Worm (Caenorhabditis elegans) whole organism, young adult: Measurements from ENCODE around the gene idhb-1.

Source experiments
- B0035.1 ChIP-seq: sonication (generic microtip); optimal IDR thresholded peaks from 2 replicates; lab custom pipeline; 2016; ENCODE audit warnings: missing genetic modification characterization, mild to moderate bottlenecking, missing compliant biosample characterization, missing genotype, missing genetic modification reagents
- B0261.1 ChIP-seq: sonication (generic microtip); optimal IDR thresholded peaks from 2 replicates; lab custom pipeline; 2016; ENCODE audit warnings: mild to moderate bottlenecking, missing genetic modification characterization, moderate library complexity, missing compliant biosample characterization
- B0336.3 ChIP-seq: fragments of 200-800 bp; sonication (Bioruptor generic); IDR thresholded peaks from 2 replicates; pipeline ENCODE4 v1.3.6; 2022; ENCODE audit warnings: missing genetic modification characterization, missing compliant biosample characterization
- C17E4.6 ChIP-seq: fragments of 200-800 bp; sonication (Bioruptor generic); IDR thresholded peaks from 2 replicates; pipeline ENCODE4 v1.3.6; 2022; ENCODE audit warnings: missing genetic modification reagents, missing genetic modification characterization, missing compliant biosample characterization
- F10E7.11 ChIP-seq: sonication (generic microtip); optimal IDR thresholded peaks from 2 replicates; lab custom pipeline; 2017; ENCODE audit warnings: mild to moderate bottlenecking, missing genetic modification characterization, moderate library complexity, missing compliant biosample characterization
- F37B4.10 ChIP-seq: fragments of 200-800 bp; sonication (Bioruptor generic); IDR thresholded peaks from 2 replicates; pipeline ENCODE4 v1.3.6; 2022; ENCODE audit warnings: missing genetic modification characterization, missing compliant biosample characterization
- F49E8.2 ChIP-seq: sonication (generic microtip); optimal IDR thresholded peaks from 3 replicates; lab custom pipeline; 2017; ENCODE audit warnings: missing genetic modification characterization, mild to moderate bottlenecking, missing compliant biosample characterization, antibody characterized with exemption, moderate library complexity; ENCODE audit not compliant: insufficient read depth
- T26A5.8 ChIP-seq: sonication (generic microtip); optimal IDR thresholded peaks from 2 replicates; lab custom pipeline; 2016; ENCODE audit warnings: missing genetic modification characterization, missing compliant biosample characterization
- Y53F4B.3 ChIP-seq: fragments of 200-800 bp; sonication (Bioruptor generic); IDR thresholded peaks from 2 replicates; pipeline ENCODE4 v1.3.6; 2022; ENCODE audit warnings: missing genetic modification reagents, missing genetic modification characterization, missing compliant biosample characterization
- Y67H2A.10 ChIP-seq: fragments of 200-800 bp; sonication (Bioruptor generic); conservative IDR thresholded peaks from 2 replicates; pipeline ENCODE4 v1.3.6; 2022; ENCODE audit warnings: missing genetic modification reagents, missing genetic modification characterization, missing compliant biosample characterization
- Y79H2A.3 ChIP-seq: fragments of 200-800 bp; sonication (Bioruptor generic); conservative IDR thresholded peaks from 2 replicates; pipeline ENCODE4 v1.3.6; 2022; ENCODE audit warnings: missing genetic modification reagents, missing genetic modification characterization, missing compliant biosample characterization
- Y95B8A.8 ChIP-seq: fragments of 200-800 bp; sonication (Bioruptor generic); IDR thresholded peaks from 2 replicates; pipeline ENCODE4 v1.3.6; 2022; ENCODE audit warnings: missing genetic modification reagents, missing genetic modification characterization, missing compliant biosample characterization
- ZK185.1 ChIP-seq: sonication (generic microtip); optimal IDR thresholded peaks from 2 replicates; lab custom pipeline; 2016; ENCODE audit warnings: mild to moderate bottlenecking, missing genetic modification characterization, missing compliant biosample characterization; ENCODE audit not compliant: poor library complexity, severe bottlenecking
- ama-1 ChIP-seq, 3 experiments: fragments of 150-350 bp in 1 of 3; sonication (generic microtip) in 2 of 3; optimal IDR thresholded peaks; 2 replicates each; lab custom pipeline; 2014 to 2018; ENCODE audit warnings: missing biosample characterization in 2 of 3, missing genetic modification characterization in 2 of 3, missing genetic modification reagents in 2 of 3
- aptf-3 ChIP-seq: fragments of 200-800 bp; sonication (Bioruptor generic); IDR thresholded peaks from 2 replicates; pipeline ENCODE4 v1.3.6; 2022; ENCODE audit warnings: missing genetic modification characterization, missing compliant biosample characterization
- atf-7 ChIP-seq: sonication (generic microtip); optimal IDR thresholded peaks from 2 replicates; lab custom pipeline; 2017; ENCODE audit warnings: mild to moderate bottlenecking, missing genetic modification characterization, missing compliant biosample characterization
- attf-6 ChIP-seq: fragments of 200-800 bp; sonication (Bioruptor generic); IDR thresholded peaks from 2 replicates; pipeline ENCODE4 v1.3.6; 2022; ENCODE audit warnings: missing genetic modification reagents, missing genetic modification characterization, missing compliant biosample characterization
- bed-1 ChIP-seq: fragments of 200-800 bp; sonication (Bioruptor generic); IDR thresholded peaks from 2 replicates; pipeline ENCODE4 v1.3.6; 2022; ENCODE audit warnings: missing genetic modification reagents, missing genetic modification characterization, missing compliant biosample characterization
- cebp-2 ChIP-seq: fragments of 200-800 bp; sonication (Bioruptor generic); IDR thresholded peaks from 2 replicates; pipeline ENCODE4 v1.3.6; 2022; ENCODE audit warnings: missing genetic modification characterization, missing compliant biosample characterization
- ceh-27 ChIP-seq: fragments of 200-800 bp; sonication (Bioruptor generic); optimal IDR thresholded peaks from 2 replicates; lab custom pipeline; 2018; ENCODE audit warnings: mild to moderate bottlenecking, missing genetic modification characterization, moderate library complexity, missing compliant biosample characterization
- ceh-79 ChIP-seq: sonication (generic microtip); optimal IDR thresholded peaks from 2 replicates; lab custom pipeline; 2017; ENCODE audit warnings: mild to moderate bottlenecking, missing genetic modification characterization, missing compliant biosample characterization
- dpl-1 ChIP-seq: fragments of 150-350 bp; optimal IDR thresholded peaks from 2 replicates; lab custom pipeline; 2014; ENCODE audit warnings: missing biosample characterization, missing genetic modification reagents, missing genetic modification characterization
- egrh-3 ChIP-seq: fragments of 200-800 bp; sonication (Bioruptor generic); IDR thresholded peaks from 2 replicates; pipeline ENCODE4 v1.3.6; 2022; ENCODE audit warnings: missing genetic modification reagents, missing genetic modification characterization, missing compliant biosample characterization
- ekl-4 ChIP-seq: fragments of 200-800 bp; sonication (Bioruptor generic); IDR thresholded peaks from 2 replicates; pipeline ENCODE4 v1.3.6; 2022; ENCODE audit warnings: missing genetic modification reagents, missing genetic modification characterization, missing compliant biosample characterization
- him-1 ChIP-seq: sonication (generic microtip); optimal IDR thresholded peaks from 2 replicates; lab custom pipeline; 2016; ENCODE audit warnings: missing genotype, missing genetic modification reagents, missing genetic modification characterization, missing compliant biosample characterization
- hlh-12 ChIP-seq: sonication (generic microtip); optimal IDR thresholded peaks from 2 replicates; lab custom pipeline; 2016; ENCODE audit warnings: missing genetic modification characterization, missing compliant biosample characterization
- hlh-26 ChIP-seq: fragments of 200-800 bp; sonication (Bioruptor generic); conservative IDR thresholded peaks from 2 replicates; pipeline ENCODE4 v1.3.6; 2022; ENCODE audit warnings: missing genetic modification reagents, missing genetic modification characterization, missing compliant biosample characterization
- lag-1 ChIP-seq: fragments of 200-800 bp; sonication (Bioruptor generic); IDR thresholded peaks from 2 replicates; pipeline ENCODE4 v1.3.6; 2022; ENCODE audit warnings: missing genetic modification reagents, missing genetic modification characterization, missing compliant biosample characterization
- lin-40 ChIP-seq: sonication (generic microtip); optimal IDR thresholded peaks from 2 replicates; lab custom pipeline; 2016; ENCODE audit warnings: missing genetic modification characterization, mild to moderate bottlenecking, missing compliant biosample characterization, missing genotype, missing genetic modification reagents
- lsl-1 ChIP-seq: fragments of 200-800 bp; sonication (Bioruptor generic); optimal IDR thresholded peaks from 2 replicates; lab custom pipeline; 2018; ENCODE audit warnings: mild to moderate bottlenecking, missing genetic modification characterization, moderate library complexity, missing compliant biosample characterization
- madf-8 ChIP-seq: fragments of 200-800 bp; sonication (Bioruptor generic); conservative IDR thresholded peaks from 2 replicates; pipeline ENCODE4 v1.3.6; 2022; ENCODE audit warnings: missing genetic modification reagents, missing genetic modification characterization, missing compliant biosample characterization
- mxl-1 ChIP-seq: sonication (generic microtip); optimal IDR thresholded peaks from 2 replicates; lab custom pipeline; 2016; ENCODE audit warnings: missing genetic modification characterization, missing compliant biosample characterization
- nfya-1 ChIP-seq: sonication (generic microtip); optimal IDR thresholded peaks from 2 replicates; lab custom pipeline; 2017; ENCODE audit warnings: antibody characterized with exemption, missing compliant biosample characterization, missing genetic modification characterization, borderline replicate concordance; ENCODE audit not compliant: insufficient read depth
- nhr-120 ChIP-seq: fragments of 200-800 bp; sonication (Bioruptor generic); IDR thresholded peaks from 2 replicates; pipeline ENCODE4 v1.3.6; 2022; ENCODE audit warnings: missing genetic modification characterization, missing compliant biosample characterization
- pha-4 ChIP-seq: fragments of 150-350 bp; sonication (generic microtip); optimal IDR thresholded peaks from 2 replicates; lab custom pipeline; 2014; ENCODE audit warnings: missing biosample characterization, missing genetic modification reagents, missing genetic modification characterization
- rcor-1 ChIP-seq: fragments of 200-800 bp; sonication (Bioruptor generic); IDR thresholded peaks from 2 replicates; pipeline ENCODE4 v1.3.6; 2022; ENCODE audit warnings: missing genetic modification reagents, missing genetic modification characterization, missing compliant biosample characterization
- repo-1 ChIP-seq: sonication (generic microtip); optimal IDR thresholded peaks from 2 replicates; lab custom pipeline; 2017; ENCODE audit warnings: mild to moderate bottlenecking, missing genetic modification characterization, missing compliant biosample characterization
- sdz-38 ChIP-seq: sonication (generic microtip); optimal IDR thresholded peaks from 2 replicates; lab custom pipeline; 2016; ENCODE audit warnings: missing genotype, missing genetic modification characterization, missing compliant biosample characterization
- sea-2 ChIP-seq: fragments of 200-800 bp; sonication (Bioruptor generic); IDR thresholded peaks from 2 replicates; pipeline ENCODE4 v1.3.6; 2022; ENCODE audit warnings: missing genetic modification characterization, missing compliant biosample characterization
- somi-1 ChIP-seq: fragments of 200-800 bp; sonication (Bioruptor generic); optimal IDR thresholded peaks from 2 replicates; lab custom pipeline; 2018; ENCODE audit warnings: mild to moderate bottlenecking, missing genetic modification characterization, missing compliant biosample characterization
- tlf-1 ChIP-seq: fragments of 200-800 bp; sonication (Bioruptor generic); optimal IDR thresholded peaks from 2 replicates; lab custom pipeline; 2018; ENCODE audit warnings: mild to moderate bottlenecking, missing genetic modification characterization, missing compliant biosample characterization
- unc-62 ChIP-seq: fragments of 150-350 bp; optimal IDR thresholded peaks from 2 replicates; lab custom pipeline; 2014; ENCODE audit warnings: missing biosample characterization, missing genetic modification reagents, missing genetic modification characterization
- xnd-1 ChIP-seq: sonication (generic microtip); optimal IDR thresholded peaks from 2 replicates; lab custom pipeline; 2016; ENCODE audit warnings: missing genotype, missing genetic modification reagents, missing genetic modification characterization, missing compliant biosample characterization
- zim-3 ChIP-seq: sonication (generic microtip); optimal IDR thresholded peaks from 2 replicates; lab custom pipeline; 2017; ENCODE audit warnings: mild to moderate bottlenecking, missing genetic modification characterization, moderate library complexity, missing compliant biosample characterization
- ztf-18 ChIP-seq: sonication (generic microtip); optimal IDR thresholded peaks from 2 replicates; lab custom pipeline; 2016; ENCODE audit warnings: missing genotype, mild to moderate bottlenecking, missing genetic modification characterization, missing compliant biosample characterization
- ztf-22 ChIP-seq: fragments of 200-800 bp; sonication (Bioruptor generic); optimal IDR thresholded peaks from 2 replicates; lab custom pipeline; 2018; ENCODE audit warnings: mild to moderate bottlenecking, missing genetic modification characterization, moderate library complexity, missing compliant biosample characterization
- ztf-3 ChIP-seq: fragments of 200-800 bp; sonication (Bioruptor generic); optimal IDR thresholded peaks from 2 replicates; lab custom pipeline; 2018; ENCODE audit warnings: mild to moderate bottlenecking, missing genetic modification characterization, missing compliant biosample characterization
- ztf-6 ChIP-seq: fragments of 200-800 bp; sonication (Bioruptor generic); IDR thresholded peaks from 2 replicates; pipeline ENCODE4 v1.3.6; 2022; ENCODE audit warnings: missing genetic modification reagents, missing genetic modification characterization, missing compliant biosample characterization

idhb-1 gene

DNA sequence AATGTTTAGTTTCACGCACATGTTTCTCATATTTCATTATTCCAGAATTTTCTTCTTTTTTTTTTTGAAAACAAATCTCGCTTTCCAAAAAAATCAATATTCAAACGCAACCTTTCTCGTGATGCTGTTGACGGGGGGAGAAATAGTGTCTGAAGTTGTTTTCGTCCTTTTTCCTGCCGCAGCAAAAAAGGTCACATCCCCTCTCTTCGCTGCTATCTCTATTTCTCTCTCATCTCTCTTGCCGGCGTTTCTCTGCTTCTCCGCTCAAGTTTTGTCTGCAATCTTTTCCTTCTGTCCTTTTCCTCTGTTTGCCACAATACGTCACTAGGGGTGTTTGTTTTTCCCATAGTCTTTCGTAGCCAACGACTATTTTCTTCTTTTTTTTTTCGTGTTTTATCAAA, 27.1 kb downstream of the idhb-1 start (continued):
- TF ChIP-seq egrh-3 (GFP tag; lab: Robert Waterston, UW) (peak; percentile 42), sdz-38 (no peak), B0261.1 (tag; lab: Kevin White, UChicago) (no peak), somi-1 (GFP tag; lab: Kevin White, UChicago) (peak; percentile 68), dpl-1 (GFP tag; lab: Kevin White, UChicago) (no peak), sea-2 (GFP tag; lab: Robert Waterston, UW) (no peak), zim-3 (tag; lab: Kevin White, UChicago) (no peak), pha-4 (tag; lab: Kevin White, UChicago) (peak; percentile 17), cebp-2 (GFP tag; lab: Robert Waterston, UW) (no peak), ceh-79 (tag; lab: Kevin White, UChicago) (no peak), ztf-18 (tag; lab: Kevin White, UChicago) (peak; percentile 21), madf-8 (GFP tag; lab: Robert Waterston, UW) (no peak), ekl-4 (0 out of 2 replicates have a peak, but pooled peaks have one; percentile 38), bed-1 (GFP tag; lab: Robert Waterston, UW) (no peak), lin-40 (tag; lab: Kevin White, UChicago) (peak; percentile 81), rcor-1 (GFP tag; lab: Robert Waterston, UW) (no peak), unc-62 (GFP tag; lab: Kevin White, UChicago) (no peak), T26A5.8 (tag; lab: Kevin White, UChicago) (no peak), B0336.3 (GFP tag; lab: Robert Waterston, UW) (0 out of 2 replicates have a peak, but pooled peaks have one; percentile 29), nhr-120 (GFP tag; lab: Robert Waterston, UW) (no peak), F10E7.11 (tag; lab: Kevin White, UChicago) (no peak), hlh-26 (GFP tag; lab: Robert Waterston, UW) (no peak), C17E4.6 (GFP tag; lab: Robert Waterston, UW) (no peak), aptf-3 (GFP tag; lab: Robert Waterston, UW) (no peak), xnd-1 (tag; lab: Kevin White, UChicago) (no peak), ztf-6 (GFP tag; lab: Robert Waterston, UW) (0 out of 2 replicates have a peak, but pooled peaks have one; percentile 27), Y79H2A.3 (GFP tag; lab: Robert Waterston, UW) (no peak), ztf-22 (GFP tag; lab: Kevin White, UChicago) (no peak), F37B4.10 (GFP tag; lab: Robert Waterston, UW) (no peak), atf-7 (tag; lab: Kevin White, UChicago) (no peak), ztf-3 (no peak), Y67H2A.10 (GFP tag; lab: Robert Waterston, UW) (no peak), lag-1 (GFP tag; lab: Robert Waterston, UW) (no peak), him-1 (tag; lab: Kevin White, UChicago) (no peak), mxl-1 (tag; lab: Kevin White, UChicago) (no peak), Y95B8A.8 (GFP tag; lab: Robert Waterston, UW) (no peak), ama-1 (optimal IDR thresholded peaks at IDR 0.05; lab: Kevin White, UChicago) (no peak), ama-1 (GFP tag; optimal IDR thresholded peaks at IDR 0.05; lab: Kevin White, UChicago) (no peak), nfya-1 (no peak), attf-6 (GFP tag; lab: Robert Waterston, UW) (no peak), hlh-12 (tag; lab: Kevin White, UChicago) (no peak), repo-1 (tag; lab: Kevin White, UChicago) (no peak), ZK185.1 (tag; lab: Kevin White, UChicago) (peak; percentile 11), Y53F4B.3 (GFP tag; lab: Robert Waterston, UW) (no peak), B0035.1 (no peak), ceh-27 (GFP tag; lab: Kevin White, UChicago) (peak; percentile 68), tlf-1 (GFP tag; lab: Kevin White, UChicago) (no peak), F49E8.2 (no peak), lsl-1 (no peak)
- TF ChIP-seq, all 124 proteins: peak for 27
